Worm (Caenorhabditis elegans): ENCODE data around the gene rsp-6.

Gene rsp-6

ce11 chrIV:7789521-7789949 lies 1.5 kb downstream of the rsp-6 start, which contains the start of gene imp-3 (continued):
- peak; percentile 93 for TF ChIP-seq ama-1 (optimal IDR thresholded peaks at IDR 0.05)
- TF ChIP-seq lsy-2 (tag; optimal IDR thresholded peaks at IDR 0.05) = peak; percentile 55 to 60
- TF ChIP-seq ceh-88 (GFP tag; IDR thresholded peaks at IDR 0.05) = 0 out of 2 replicates have a peak, but pooled peaks have one; percentile 11
- no peak for TF ChIP-seq C04F5.9 (tag; optimal IDR thresholded peaks at IDR 0.05)
- TF ChIP-seq snpc-4 (tag; optimal IDR thresholded peaks at IDR 0.05) = no peak
- TF ChIP-seq grh-1 (GFP tag; IDR thresholded peaks at IDR 0.05) = 0 out of 2 replicates have a peak, but pooled peaks have one; percentile 25
- TF ChIP-seq mep-1 (tag; optimal IDR thresholded peaks at IDR 0.05) = no peak
- peak; percentile 7 for TF ChIP-seq xbp-1 (tag; optimal IDR thresholded peaks at IDR 0.05)
- peak; percentile 18 for TF ChIP-seq irx-1 (tag; optimal IDR thresholded peaks at IDR 0.05)
- peak; percentile 37 for TF ChIP-seq tbx-2 (tag; optimal IDR thresholded peaks at IDR 0.05)
- peak; percentile 46 for TF ChIP-seq nhr-20 (tag; optimal IDR thresholded peaks at IDR 0.05)
- peak; percentile 26 to 42 for TF ChIP-seq efl-1 (optimal IDR thresholded peaks at IDR 0.05)
- TF ChIP-seq efl-1 (GFP tag; optimal IDR thresholded peaks at IDR 0.05 in 1 of 2) = peak; percentile 21 to 95
- TF ChIP-seq elt-3 (tag; optimal IDR thresholded peaks at IDR 0.05) = peak in 3 of 6 experiments; percentile 12 to 56 (median 15)
- TF ChIP-seq ceh-90 (tag; optimal IDR thresholded peaks at IDR 0.05) = no peak
- no peak for TF ChIP-seq hpl-2 (GFP tag; optimal IDR thresholded peaks at IDR 0.05)
- no peak for TF ChIP-seq nhr-28 (tag; optimal IDR thresholded peaks at IDR 0.05)
- TF ChIP-seq nhr-237 (tag; optimal IDR thresholded peaks at IDR 0.05) = no peak
- TF ChIP-seq ztf-4 (tag; optimal IDR thresholded peaks at IDR 0.05) = peak; percentile 36
- no peak for TF ChIP-seq mab-9 (GFP tag; IDR thresholded peaks at IDR 0.05)
- TF ChIP-seq blmp-1 (tag; optimal IDR thresholded peaks at IDR 0.05) = peak; percentile 21
- TF ChIP-seq F16B12.6 (tag; optimal IDR thresholded peaks at IDR 0.05) = no peak
- TF ChIP-seq unc-130 (tag; optimal IDR thresholded peaks at IDR 0.05) = peak; percentile 32
- peak; percentile 66 for TF ChIP-seq nhr-47 (tag; optimal IDR thresholded peaks at IDR 0.05)

- TF ChIP-seq lir-3 (tag; optimal IDR thresholded peaks at IDR 0.05; ENCODE audit: poor library complexity) (peak; percentile 50), egl-27 (tag; optimal IDR thresholded peaks at IDR 0.05) (no peak), mep-1 (tag; optimal IDR thresholded peaks at IDR 0.05) (peak; percentile 85), efl-1 (optimal IDR thresholded peaks at IDR 0.05) (peak; percentile 72 to 77), efl-1 (GFP tag; optimal IDR thresholded peaks at IDR 0.05 in 1 of 2) (peak; percentile 69 to 96), ceh-63 (GFP tag; optimal IDR thresholded peaks at IDR 0.05) (no peak), alr-1 (tag; optimal IDR thresholded peaks at IDR 0.05; ENCODE audit: borderline replicate concordance) (no peak), ceh-88 (GFP tag; IDR thresholded peaks at IDR 0.05) (no peak), tbx-2 (tag; optimal IDR thresholded peaks at IDR 0.05) (peak; percentile 65), swsn-7 (tag; optimal IDR thresholded peaks at IDR 0.05) (peak; percentile 80), mab-9 (GFP tag; IDR thresholded peaks at IDR 0.05) (no peak), lin-39 (tag; optimal IDR thresholded peaks at IDR 0.05) (no peak), elt-3 (tag; optimal IDR thresholded peaks at IDR 0.05) (no peak), blmp-1 (tag; optimal IDR thresholded peaks at IDR 0.05) (peak; percentile 51), unc-98 (GFP tag; IDR thresholded peaks at IDR 0.05) (no peak), ztf-11 (tag; optimal IDR thresholded peaks at IDR 0.05) (peak in 1 of 2 experiments; percentile 30), dsc-1 (tag; optimal IDR thresholded peaks at IDR 0.05) (peak; percentile 75), xbp-1 (tag; optimal IDR thresholded peaks at IDR 0.05) (peak; percentile 79), pax-3 (tag; optimal IDR thresholded peaks at IDR 0.05) (no peak), unc-130 (tag; optimal IDR thresholded peaks at IDR 0.05) (peak; percentile 20), pag-3 (tag; optimal IDR thresholded peaks at IDR 0.05; ENCODE audit: borderline replicate concordance, insufficient read depth) (no peak), nhr-85 (tag) (peak; percentile 83), pqm-1 (tag; optimal IDR thresholded peaks at IDR 0.05) (no peak), unc-30 (tag; optimal IDR thresholded peaks at IDR 0.05) (no peak), fkh-4 (tag; optimal IDR thresholded peaks at IDR 0.05; ENCODE audit: borderline replicate concordance) (no peak), grh-1 (GFP tag; IDR thresholded peaks at IDR 0.05) (0 out of 2 replicates have a peak, but pooled peaks have one; percentile 11), F16B12.6 (tag; optimal IDR thresholded peaks at IDR 0.05) (no peak), sup-37 (GFP tag; optimal IDR thresholded peaks at IDR 0.05) (no peak), C34B4.2 (tag; optimal IDR thresholded peaks at IDR 0.05) (no peak), vab-15 (tag; optimal IDR thresholded peaks at IDR 0.05) (no peak), fkh-8 (tag; optimal IDR thresholded peaks at IDR 0.05) (peak; percentile 16), ceh-8 (GFP tag; optimal IDR thresholded peaks at IDR 0.05) (no peak), nhr-77 (tag; optimal IDR thresholded peaks at IDR 0.05) (peak; percentile 31), fkh-10 (GFP tag; optimal IDR thresholded peaks at IDR 0.05) (no peak), nhr-28 (tag; optimal IDR thresholded peaks at IDR 0.05) (no peak), C16A3.4 (tag; optimal IDR thresholded peaks at IDR 0.05) (peak; percentile 70), snpc-4 (tag; optimal IDR thresholded peaks at IDR 0.05) (no peak), unc-86 (tag; optimal IDR thresholded peaks at IDR 0.05) (peak; percentile 51), nhr-90 (tag; optimal IDR thresholded peaks at IDR 0.05; ENCODE audit: poor library complexity) (peak; percentile 60)
Measured at ce11 chrIV:7785506-7786065, 5.4 kb downstream of the rsp-6 start, which contains the start of gene tag-322. TSS of gene tag-322 (minus strand) at chrIV:7785556.

All from whole organism, L1 larva.